Fruit fly (Drosophila melanogaster): Measurements from ENCODE around the gene CG14210.

CG14210 gene

dm6 chrX:19601644-19602043 lies 14.4 kb upstream of the CG14210 start, which contains the start of gene CG14220 (continued):
- TF ChIP-seq CG10959 (GFP tag; IDR thresholded peaks at IDR 0.05), result no peak
- TF ChIP-seq luna (GFP tag; optimal IDR thresholded peaks at IDR 0.05), result no peak
- no peak for TF ChIP-seq tin (GFP tag; optimal IDR thresholded peaks at IDR 0.05)
- TF ChIP-seq CG16779 (GFP tag; IDR thresholded peaks at IDR 0.05), result no peak
- no peak for TF ChIP-seq CTCF (GFP tag; optimal IDR thresholded peaks at IDR 0.05)
- TF ChIP-seq CG7928 (GFP tag; optimal IDR thresholded peaks at IDR 0.05), result no peak
- TF ChIP-seq Myb (GFP tag; optimal IDR thresholded peaks at IDR 0.05), result peak; percentile 6
- no peak for TF ChIP-seq H2.0 (GFP tag; IDR thresholded peaks at IDR 0.05)
- TF ChIP-seq CG34376 (GFP tag; optimal IDR thresholded peaks at IDR 0.05), result peak; percentile 51
- TF ChIP-seq CG1602 (GFP tag; optimal IDR thresholded peaks at IDR 0.05), result no peak
- no peak for TF ChIP-seq CG11398 (GFP tag; optimal IDR thresholded peaks at IDR 0.05)
- no peak for TF ChIP-seq Vsx1 (GFP tag; optimal IDR thresholded peaks at IDR 0.05)
- TF ChIP-seq Trl (optimal IDR thresholded peaks at IDR 0.05), result no peak
- no peak for TF ChIP-seq Trl (GFP tag; optimal IDR thresholded peaks at IDR 0.05)
- peak; percentile 90 for TF ChIP-seq BEAF-32 (GFP tag; optimal IDR thresholded peaks at IDR 0.05)
- no peak for TF ChIP-seq Ssrp (tag; optimal IDR thresholded peaks at IDR 0.05)
- TF ChIP-seq tx (GFP tag; optimal IDR thresholded peaks at IDR 0.05), result no peak
- TF ChIP-seq CG3281 (GFP tag; optimal IDR thresholded peaks at IDR 0.05), result peak; percentile 20
- no peak for TF ChIP-seq bigmax (GFP tag; optimal IDR thresholded peaks at IDR 0.05)
- TF ChIP-seq disco-r (GFP tag; optimal IDR thresholded peaks at IDR 0.05), result no peak
- TF ChIP-seq CG17361 (GFP tag; IDR thresholded peaks at IDR 0.05), result no peak
- peak; percentile 44 for TF ChIP-seq CG14710 (tag; optimal IDR thresholded peaks at IDR 0.05)
- peak; percentile 89 for TF ChIP-seq Scr (GFP tag; IDR thresholded peaks at IDR 0.05; ENCODE audit: partially characterized antibody)
- TF ChIP-seq wek (GFP tag; optimal IDR thresholded peaks at IDR 0.05), result no peak
- TF ChIP-seq NFAT (GFP tag; IDR thresholded peaks at IDR 0.05), result no peak
- TF ChIP-seq dimm (GFP tag; IDR thresholded peaks at IDR 0.05), result no peak
- TF ChIP-seq CG7786 (GFP tag; optimal IDR thresholded peaks at IDR 0.05), result no peak
- no peak for TF ChIP-seq lmd (GFP tag; IDR thresholded peaks at IDR 0.05)
- no peak for TF ChIP-seq Six4 (GFP tag; optimal IDR thresholded peaks at IDR 0.05)
- no peak for TF ChIP-seq CG5245 (GFP tag; optimal IDR thresholded peaks at IDR 0.05)
- no peak for TF ChIP-seq da (GFP tag; optimal IDR thresholded peaks at IDR 0.05)
- no peak for TF ChIP-seq klu (GFP tag; IDR thresholded peaks at IDR 0.05)
- TF ChIP-seq peb (GFP tag; IDR thresholded peaks at IDR 0.05), result no peak
- no peak for TF ChIP-seq H15 (GFP tag; IDR thresholded peaks at IDR 0.05)
- TF ChIP-seq bowl (GFP tag; IDR thresholded peaks at IDR 0.05), result no peak
- TF ChIP-seq trem (tag; optimal IDR thresholded peaks at IDR 0.05), result peak; percentile 87
- TF ChIP-seq CG12391 (tag; optimal IDR thresholded peaks at IDR 0.05), result peak; percentile 19
- no peak for TF ChIP-seq ind (GFP tag; optimal IDR thresholded peaks at IDR 0.05)
- no peak for TF ChIP-seq nerfin-1 (tag; optimal IDR thresholded peaks at IDR 0.05)
- no peak for TF ChIP-seq Dad (GFP tag; optimal IDR thresholded peaks at IDR 0.05)
- no peak for TF ChIP-seq kay (GFP tag; optimal IDR thresholded peaks at IDR 0.05)
- peak; percentile 40 for TF ChIP-seq CG13894 (tag; optimal IDR thresholded peaks at IDR 0.05)
- TF ChIP-seq CG12071 (GFP tag; optimal IDR thresholded peaks at IDR 0.05), result no peak
- TF ChIP-seq CG4404 (GFP tag; IDR thresholded peaks at IDR 0.05), result no peak
- TF ChIP-seq CHES-1-like (GFP tag; optimal IDR thresholded peaks at IDR 0.05), result peak; percentile 10
- no peak for TF ChIP-seq croc (GFP tag; conservative IDR thresholded peaks at IDR 0.05)
- no peak for TF ChIP-seq lov (optimal IDR thresholded peaks at IDR 0.05)
- TF ChIP-seq lov (GFP tag; IDR thresholded peaks at IDR 0.05), result no peak
- no peak for TF ChIP-seq E2f1 (GFP tag; IDR thresholded peaks at IDR 0.05)
- TF ChIP-seq slp2 (GFP tag; optimal IDR thresholded peaks at IDR 0.05), result no peak
- TF ChIP-seq bcd (GFP tag; optimal IDR thresholded peaks at IDR 0.05), result no peak
- TF ChIP-seq CG15514 (GFP tag; optimal IDR thresholded peaks at IDR 0.05), result peak; percentile 81
- TF ChIP-seq nmo (GFP tag; optimal IDR thresholded peaks at IDR 0.05), result peak; percentile 32
- no peak for TF ChIP-seq vfl (GFP tag; optimal IDR thresholded peaks at IDR 0.05)

Measured in whole organism, embryonic.